Worm (Caenorhabditis elegans) whole organism, young adult: ENCODE data around the gene znf-782.

Source experiments
- C06A6.2 ChIP-seq: fragments of 200-800 bp; sonication (Bioruptor generic); conservative IDR thresholded peaks from 2 replicates; pipeline ENCODE4 v1.3.6; 2022; ENCODE audit warnings: missing genetic modification characterization, missing compliant biosample characterization
- D2030.7 ChIP-seq: fragments of 200-800 bp; sonication (Bioruptor generic); IDR thresholded peaks from 2 replicates; pipeline ENCODE4 v1.3.6; 2022; ENCODE audit warnings: missing genetic modification reagents, missing genetic modification characterization, missing compliant biosample characterization
- F33H1.4 ChIP-seq: fragments of 200-800 bp; sonication (Bioruptor generic); IDR thresholded peaks from 2 replicates; pipeline ENCODE4 v1.3.6; 2022; ENCODE audit warnings: missing genetic modification reagents, missing genetic modification characterization, missing compliant biosample characterization
- F37B4.10 ChIP-seq: fragments of 200-800 bp; sonication (Bioruptor generic); IDR thresholded peaks from 2 replicates; pipeline ENCODE4 v1.3.6; 2022; ENCODE audit warnings: missing genetic modification characterization, missing compliant biosample characterization
- F49E8.2 ChIP-seq: sonication (generic microtip); optimal IDR thresholded peaks from 3 replicates; lab custom pipeline; 2017; ENCODE audit warnings: missing genetic modification characterization, mild to moderate bottlenecking, missing compliant biosample characterization, antibody characterized with exemption, moderate library complexity; ENCODE audit not compliant: insufficient read depth
- F55B11.4 ChIP-seq: sonication (generic microtip); optimal IDR thresholded peaks from 2 replicates; lab custom pipeline; 2016; ENCODE audit warnings: missing compliant biosample characterization, missing genetic modification characterization, borderline replicate concordance; ENCODE audit not compliant: insufficient read depth
- K11D2.4 ChIP-seq: fragments of 200-800 bp; sonication (Bioruptor generic); IDR thresholded peaks from 2 replicates; pipeline ENCODE4 v1.3.6; 2022; ENCODE audit warnings: missing genetic modification reagents, missing genetic modification characterization, missing compliant biosample characterization
- T07F8.4 ChIP-seq: sonication (generic microtip); optimal IDR thresholded peaks from 2 replicates; lab custom pipeline; 2016; ENCODE audit warnings: mild to moderate bottlenecking, missing genetic modification characterization, moderate library complexity, missing compliant biosample characterization
- Y79H2A.3 ChIP-seq: fragments of 200-800 bp; sonication (Bioruptor generic); conservative IDR thresholded peaks from 2 replicates; pipeline ENCODE4 v1.3.6; 2022; ENCODE audit warnings: missing genetic modification reagents, missing genetic modification characterization, missing compliant biosample characterization
- attf-3 ChIP-seq: fragments of 200-800 bp; sonication (Bioruptor generic); conservative IDR thresholded peaks from 2 replicates; pipeline ENCODE4 v1.3.6; 2022; ENCODE audit warnings: missing genetic modification reagents, missing genetic modification characterization, missing compliant biosample characterization
- die-1 ChIP-seq: sonication (generic microtip); optimal IDR thresholded peaks from 2 replicates; lab custom pipeline; 2016; ENCODE audit warnings: missing genotype, mild to moderate bottlenecking, missing genetic modification characterization, missing compliant biosample characterization
- dpl-1 ChIP-seq: fragments of 150-350 bp; optimal IDR thresholded peaks from 2 replicates; lab custom pipeline; 2014; ENCODE audit warnings: missing biosample characterization, missing genetic modification reagents, missing genetic modification characterization
- egrh-3 ChIP-seq: fragments of 200-800 bp; sonication (Bioruptor generic); IDR thresholded peaks from 2 replicates; pipeline ENCODE4 v1.3.6; 2022; ENCODE audit warnings: missing genetic modification reagents, missing genetic modification characterization, missing compliant biosample characterization
- ekl-4 ChIP-seq: fragments of 200-800 bp; sonication (Bioruptor generic); IDR thresholded peaks from 2 replicates; pipeline ENCODE4 v1.3.6; 2022; ENCODE audit warnings: missing genetic modification reagents, missing genetic modification characterization, missing compliant biosample characterization
- ets-4 ChIP-seq: fragments of 200-800 bp; sonication (Bioruptor generic); optimal IDR thresholded peaks from 2 replicates; lab custom pipeline; 2018; ENCODE audit warnings: mild to moderate bottlenecking, missing genetic modification characterization, missing compliant biosample characterization
- hlh-26 ChIP-seq: fragments of 200-800 bp; sonication (Bioruptor generic); conservative IDR thresholded peaks from 2 replicates; pipeline ENCODE4 v1.3.6; 2022; ENCODE audit warnings: missing genetic modification reagents, missing genetic modification characterization, missing compliant biosample characterization
- hsf-1 ChIP-seq: fragments of 200-800 bp; sonication (Bioruptor generic); IDR thresholded peaks from 2 replicates; pipeline ENCODE4 v1.3.6; 2022; ENCODE audit warnings: missing genetic modification reagents, missing genetic modification characterization, missing compliant biosample characterization
- let-526 ChIP-seq: fragments of 200-800 bp; sonication (Bioruptor generic); IDR thresholded peaks from 2 replicates; pipeline ENCODE4 v1.3.6; 2022; ENCODE audit warnings: missing genetic modification reagents, missing genetic modification characterization, missing compliant biosample characterization
- lin-54 ChIP-seq: fragments of 200-800 bp; sonication (Bioruptor generic); optimal IDR thresholded peaks from 2 replicates; lab custom pipeline; 2018; ENCODE audit warnings: mild to moderate bottlenecking, missing genetic modification characterization, missing compliant biosample characterization
- lsl-1 ChIP-seq: fragments of 200-800 bp; sonication (Bioruptor generic); optimal IDR thresholded peaks from 2 replicates; lab custom pipeline; 2018; ENCODE audit warnings: mild to moderate bottlenecking, missing genetic modification characterization, moderate library complexity, missing compliant biosample characterization
- lsy-27 ChIP-seq: sonication (generic microtip); optimal IDR thresholded peaks from 2 replicates; lab custom pipeline; 2017; ENCODE audit warnings: missing genetic modification characterization, mild to moderate bottlenecking, missing compliant biosample characterization, antibody characterized with exemption, missing genotype, borderline replicate concordance; ENCODE audit not compliant: insufficient read depth
- madf-10 ChIP-seq: sonication (generic microtip); optimal IDR thresholded peaks from 2 replicates; lab custom pipeline; 2016; ENCODE audit warnings: mild to moderate bottlenecking, missing genetic modification characterization, missing compliant biosample characterization
- madf-6 ChIP-seq: fragments of 200-800 bp; sonication (Bioruptor generic); IDR thresholded peaks from 2 replicates; pipeline ENCODE4 v1.3.6; 2022; ENCODE audit warnings: missing genetic modification reagents, missing genetic modification characterization, missing compliant biosample characterization
- nfyb-1 ChIP-seq: fragments of 200-800 bp; sonication (Bioruptor generic); IDR thresholded peaks from 2 replicates; pipeline ENCODE4 v1.3.6; 2022; ENCODE audit warnings: missing genetic modification reagents, missing genetic modification characterization, missing compliant biosample characterization
- nhr-120 ChIP-seq: fragments of 200-800 bp; sonication (Bioruptor generic); IDR thresholded peaks from 2 replicates; pipeline ENCODE4 v1.3.6; 2022; ENCODE audit warnings: missing genetic modification characterization, missing compliant biosample characterization
- nhr-27 ChIP-seq: fragments of 200-800 bp; sonication (Bioruptor generic); optimal IDR thresholded peaks from 2 replicates; lab custom pipeline; 2018; ENCODE audit warnings: mild to moderate bottlenecking, missing genetic modification characterization, moderate library complexity, missing compliant biosample characterization
- tbp1 ChIP-seq: fragments of 200-800 bp; sonication (Bioruptor generic); optimal IDR thresholded peaks from 2 replicates; lab custom pipeline; 2018; ENCODE audit warnings: mild to moderate bottlenecking, missing genetic modification characterization, missing compliant biosample characterization
- unc-130 ChIP-seq: sonication (generic microtip); optimal IDR thresholded peaks from 2 replicates; lab custom pipeline; 2016; ENCODE audit warnings: missing genetic modification reagents, missing genetic modification characterization, missing compliant biosample characterization
- xnd-1 ChIP-seq: sonication (generic microtip); optimal IDR thresholded peaks from 2 replicates; lab custom pipeline; 2016; ENCODE audit warnings: missing genotype, missing genetic modification reagents, missing genetic modification characterization, missing compliant biosample characterization
- zfh-2 ChIP-seq: fragments of 200-800 bp; sonication (Bioruptor generic); conservative IDR thresholded peaks from 2 replicates; pipeline ENCODE4 v1.3.6; 2022; ENCODE audit warnings: missing genetic modification reagents, missing genetic modification characterization, missing compliant biosample characterization
- ztf-28 ChIP-seq: fragments of 200-800 bp; sonication (Bioruptor generic); IDR thresholded peaks from 2 replicates; pipeline ENCODE4 v1.3.6; 2022; ENCODE audit warnings: missing genetic modification reagents, missing genetic modification characterization, missing compliant biosample characterization

The znf-782 gene

DNA sequence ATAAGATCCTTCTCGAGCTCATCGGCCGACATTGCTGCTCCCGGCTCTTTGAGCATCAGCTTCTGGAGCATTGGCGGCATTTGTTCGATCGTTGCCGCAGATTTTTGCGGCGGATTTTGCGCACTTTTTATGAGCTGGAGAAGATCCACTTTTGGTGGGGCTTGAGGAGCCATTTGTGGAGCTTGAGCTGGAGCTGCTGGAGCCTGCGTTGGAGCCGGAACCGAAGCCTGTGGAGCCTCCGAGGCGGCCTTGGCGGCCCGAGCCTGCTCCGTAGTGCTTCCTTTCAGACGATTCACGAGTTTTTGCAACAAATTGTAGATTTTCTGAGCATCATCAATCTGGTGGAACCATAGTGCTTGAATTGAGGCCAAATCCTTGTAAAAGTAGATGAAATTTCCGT lies 13.3 kb downstream of the znf-782 start:
- TF ChIP-seq zfh-2 (peak; percentile 85), Y79H2A.3 (GFP tag; lab: Robert Waterston, UW) (no peak), egrh-3 (GFP tag; lab: Robert Waterston, UW) (peak; percentile 77; the same call in 1 of the 2 replicates)

DNA sequence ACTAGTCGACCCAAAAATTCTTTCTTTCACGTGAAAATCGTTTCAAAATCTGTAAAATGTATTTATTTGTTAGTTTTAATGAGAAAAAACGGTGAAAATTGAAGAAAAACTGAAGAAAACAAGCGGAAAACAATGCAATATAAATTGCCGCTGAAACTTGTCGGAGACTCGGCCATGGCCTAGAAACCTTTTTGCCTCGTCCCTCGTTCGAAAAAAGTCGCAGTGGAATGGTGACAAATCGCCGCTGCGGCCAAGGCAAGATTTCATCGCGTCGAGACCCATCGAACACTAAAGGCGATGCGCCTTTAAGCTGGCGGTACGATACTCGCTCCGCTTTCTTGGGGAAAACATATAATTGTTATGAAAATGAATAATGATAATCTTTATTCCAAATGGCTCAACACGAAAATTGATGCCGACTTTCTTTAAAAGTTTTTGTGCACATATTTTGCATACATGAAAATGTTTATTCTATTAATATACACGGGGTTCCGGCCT lies 15.6 kb downstream of the znf-782 start, which contains the start of gene Y55F3AM.21:
TSS of gene Y55F3AM.21 (minus strand) at position 51 of the 498 bp plus-strand sequence.
- TF ChIP-seq F33H1.4 (GFP tag; lab: Robert Waterston, UW) = peak; percentile 75
- TF ChIP-seq attf-3 (GFP tag; lab: Robert Waterston, UW) = 0 out of 2 replicates have a peak, but pooled peaks have one; percentile 24
- TF ChIP-seq madf-6 = peak; percentile 64
- peak; percentile 61 for TF ChIP-seq xnd-1 (tag; lab: Kevin White, UChicago)
- TF ChIP-seq lsl-1 (GFP tag; lab: Kevin White, UChicago) = peak; percentile 40

DNA sequence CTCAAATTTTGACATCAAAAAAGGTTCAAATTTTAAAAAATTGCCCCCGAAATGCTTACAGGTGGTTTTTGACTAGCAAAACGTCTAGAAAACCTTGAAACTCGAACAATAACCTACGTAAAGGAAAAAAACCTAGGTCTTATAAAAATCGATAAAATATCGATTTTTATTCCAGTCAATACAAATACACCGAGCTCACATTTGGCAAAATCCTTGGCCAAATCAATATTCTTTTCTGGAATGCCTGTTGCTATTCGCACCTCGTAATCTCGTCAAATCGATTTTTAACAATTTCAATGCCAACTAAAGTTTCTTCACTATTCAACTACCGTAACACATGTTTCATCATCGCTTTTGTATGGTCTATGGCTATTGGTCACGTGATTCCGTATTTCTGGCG lies 20.3 kb downstream of the znf-782 start:
- TF ChIP-seq lsy-27 (tag; lab: Kevin White, UChicago) (no peak), hlh-26 (no peak), let-526 (GFP tag; lab: Robert Waterston, UW) (no peak)

DNA sequence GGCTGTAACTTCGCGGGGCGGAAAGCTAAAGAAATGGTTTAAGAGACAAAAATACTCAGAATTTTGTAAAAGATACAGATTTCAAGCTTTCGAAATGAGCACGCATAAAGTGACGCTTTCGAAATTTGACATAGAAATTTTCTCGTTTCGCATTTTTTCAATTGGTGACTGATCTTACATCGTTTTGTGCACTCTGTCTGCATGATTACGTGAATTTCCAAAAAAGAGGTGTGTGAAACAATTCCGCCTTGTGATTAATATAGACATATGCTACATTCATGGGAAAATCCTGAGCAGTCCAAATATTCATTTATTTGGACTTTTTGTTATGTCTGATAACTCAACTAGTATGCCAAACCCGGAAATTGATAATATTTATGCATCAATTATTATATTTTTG lies 21.6 kb downstream of the znf-782 start, which contains the start of gene srx-12:
TSS of gene srx-12 (plus strand) at position 301 of the 400 bp plus-strand sequence.
- TF ChIP-seq F49E8.2 (no peak), madf-10 (no peak), lin-54 (GFP tag; lab: Kevin White, UChicago) (no peak), ets-4 (GFP tag; lab: Kevin White, UChicago) (no peak), nhr-27 (tag; lab: Kevin White, UChicago) (no peak), T07F8.4 (tag; lab: Kevin White, UChicago) (no peak), attf-3 (GFP tag; lab: Robert Waterston, UW) (no peak), dpl-1 (GFP tag; lab: Kevin White, UChicago) (no peak), tbp1 (GFP tag; lab: Kevin White, UChicago) (no peak), ekl-4 (GFP tag; lab: Robert Waterston, UW) (no peak), unc-130 (no peak), D2030.7 (GFP tag; lab: Robert Waterston, UW) (no peak), F55B11.4 (tag; lab: Kevin White, UChicago) (no peak), hsf-1 (GFP tag; lab: Robert Waterston, UW) (no peak), nhr-120 (GFP tag; lab: Robert Waterston, UW) (no peak)

DNA sequence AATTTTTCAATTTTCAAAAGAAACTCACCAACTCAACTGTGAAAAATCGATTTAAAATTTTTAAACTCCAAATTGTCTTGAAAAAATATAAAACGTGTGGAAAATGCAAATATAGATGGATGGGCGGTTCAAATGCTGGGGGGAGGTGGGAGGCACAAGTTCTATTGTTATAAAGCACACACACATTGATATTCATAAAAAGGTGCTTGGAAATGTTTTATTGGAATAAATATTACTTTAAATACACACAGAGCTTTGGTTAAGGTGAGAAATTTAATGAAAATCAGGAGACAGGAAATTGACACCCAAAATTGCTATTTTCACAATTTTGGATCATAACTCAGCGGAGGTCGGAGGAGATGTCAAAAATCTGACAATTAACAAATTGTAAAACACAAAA lies 23.0 kb downstream of the znf-782 start, which contains the start of gene Y55F3AM.11:
TSS of gene Y55F3AM.11 (minus strand) at position 101 of the 400 bp plus-strand sequence.
- TF ChIP-seq F49E8.2 (no peak), zfh-2 (no peak), K11D2.4 (GFP tag; lab: Robert Waterston, UW) (no peak), let-526 (GFP tag; lab: Robert Waterston, UW) (no peak), ztf-28 (GFP tag; lab: Robert Waterston, UW) (no peak), nfyb-1 (GFP tag; lab: Robert Waterston, UW) (no peak), die-1 (tag; lab: Kevin White, UChicago) (no peak), ets-4 (GFP tag; lab: Kevin White, UChicago) (no peak), C06A6.2 (GFP tag; lab: Robert Waterston, UW) (no peak), F37B4.10 (GFP tag; lab: Robert Waterston, UW) (no peak)
